Worm (Caenorhabditis elegans) whole organism, midembryonic: ENCODE results near the gene C23H4.8.

ENCODE experiments used
- T22C8.4 ChIP-seq: fragments of 200-800 bp; sonication (Bioruptor generic); IDR thresholded peaks from 2 replicates; pipeline ENCODE4 v1.3.6; 2022; ENCODE audit warnings: missing genetic modification characterization, missing compliant biosample characterization
- flt-1 ChIP-seq: fragments of 200-800 bp; sonication (Bioruptor generic); IDR thresholded peaks from 2 replicates; pipeline ENCODE4 v1.3.6; 2022; ENCODE audit warnings: missing genetic modification characterization, missing compliant biosample characterization
- klf-2 ChIP-seq: fragments of 200-800 bp; sonication (Bioruptor generic); conservative IDR thresholded peaks from 2 replicates; pipeline ENCODE4 v1.3.6; 2022; ENCODE audit warnings: missing genetic modification reagents, missing genetic modification characterization, missing compliant biosample characterization
- med-1 ChIP-seq: sonication (generic microtip); optimal IDR thresholded peaks from 2 replicates; lab custom pipeline; 2017; ENCODE audit warnings: missing genetic modification characterization, mild to moderate bottlenecking, missing compliant biosample characterization, antibody characterized with exemption, missing genetic modification reagents; ENCODE audit not compliant: insufficient read depth
- ref-1 ChIP-seq: fragments of 200-800 bp; sonication (Bioruptor generic); conservative IDR thresholded peaks from 2 replicates; pipeline ENCODE4 v1.3.6; 2022; ENCODE audit warnings: missing genetic modification reagents, missing genetic modification characterization, missing compliant biosample characterization
- tab-1 ChIP-seq: fragments of 200-800 bp; sonication (Bioruptor generic); IDR thresholded peaks from 2 replicates; pipeline ENCODE4 v1.3.6; 2022; ENCODE audit warnings: missing genetic modification characterization, missing compliant biosample characterization
- ztf-23 ChIP-seq: fragments of 200-800 bp; sonication (Bioruptor generic); IDR thresholded peaks from 2 replicates; pipeline ENCODE4 v1.3.6; 2022; ENCODE audit warnings: missing genetic modification reagents, missing genetic modification characterization, missing compliant biosample characterization
- ztf-29 ChIP-seq: fragments of 200-800 bp; sonication (Bioruptor generic); IDR thresholded peaks from 2 replicates; pipeline ENCODE4 v1.3.6; 2022; ENCODE audit warnings: missing genetic modification reagents, missing genetic modification characterization, missing compliant biosample characterization

DNA sequence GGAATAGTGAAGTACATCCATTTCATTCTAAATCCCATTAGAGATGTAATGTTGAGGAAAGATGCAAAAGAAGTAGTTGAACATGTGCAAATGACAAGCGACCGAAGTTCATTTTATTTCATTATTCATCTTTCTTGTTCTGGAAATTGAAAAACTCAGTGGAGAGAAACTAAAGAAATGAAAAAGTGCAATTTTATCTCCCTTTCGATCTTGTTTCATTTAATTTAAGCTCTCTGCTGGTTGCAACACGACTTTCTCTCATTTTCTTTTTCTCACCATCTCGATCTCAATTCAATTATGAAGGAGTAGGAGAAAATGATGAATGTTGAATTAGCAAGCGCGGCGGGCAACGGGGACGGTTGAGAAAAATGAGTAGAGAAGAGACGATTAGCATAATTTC lies 32.6 kb upstream of the C23H4.8 start:
- no peak for TF ChIP-seq med-1 (GFP tag; lab: Kevin White, UChicago)
- no peak for TF ChIP-seq ztf-29 (GFP tag; lab: Robert Waterston, UW)
- TF ChIP-seq klf-2 (GFP tag; lab: Robert Waterston, UW): no peak
- no peak for TF ChIP-seq ref-1 (GFP tag; lab: Robert Waterston, UW)
- TF ChIP-seq flt-1 (GFP tag; lab: Robert Waterston, UW): no peak
- no peak for TF ChIP-seq ztf-23
- TF ChIP-seq tab-1 (GFP tag; lab: Robert Waterston, UW): no peak
- no peak for TF ChIP-seq T22C8.4 (GFP tag; lab: Robert Waterston, UW)
